Worm (Caenorhabditis elegans): ENCODE data around the gene yju-2.

yju-2 gene

DNA sequence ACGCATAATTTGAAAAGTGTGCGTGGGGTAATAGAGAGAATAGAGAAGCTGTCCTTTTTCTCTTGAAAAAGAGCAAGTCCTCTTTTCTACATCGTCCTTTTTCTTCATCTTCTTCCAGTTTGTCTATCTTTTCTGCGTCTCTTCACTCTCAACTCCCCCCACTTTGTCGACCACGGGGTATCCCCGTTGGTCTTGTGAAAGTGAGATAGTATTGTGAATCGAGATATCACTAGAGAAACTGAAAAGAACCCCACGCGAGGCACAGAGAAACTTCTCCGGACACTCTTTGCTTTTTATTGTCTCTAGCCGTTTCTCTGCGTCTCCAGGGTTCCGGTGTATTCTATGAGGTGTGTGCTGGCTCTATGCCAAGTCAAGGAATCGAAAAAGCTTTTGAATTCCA lies 28.5 kb upstream of the yju-2 start (continued):
- no peak for TF ChIP-seq unc-130 (GFP tag; optimal IDR thresholded peaks at IDR 0.05)
- TF ChIP-seq B0019.2 (GFP tag; conservative IDR thresholded peaks at IDR 0.05), result no peak
- no peak for TF ChIP-seq ztf-25 (GFP tag; IDR thresholded peaks at IDR 0.05)
- no peak for TF ChIP-seq rpc-1 (optimal IDR thresholded peaks at IDR 0.05)
- TF ChIP-seq rpc-1 (tag; optimal IDR thresholded peaks at IDR 0.05), result no peak
- no peak for TF ChIP-seq lag-1 (GFP tag; IDR thresholded peaks at IDR 0.05)
- no peak for TF ChIP-seq akir-1 (GFP tag; optimal IDR thresholded peaks at IDR 0.05)
- no peak for TF ChIP-seq ccch-3 (GFP tag; optimal IDR thresholded peaks at IDR 0.05)
- TF ChIP-seq K12H6.12 (tag; optimal IDR thresholded peaks at IDR 0.05), result peak; percentile 94
- TF ChIP-seq Y67H2A.10 (GFP tag; conservative IDR thresholded peaks at IDR 0.05), result peak; percentile 42; the same call in 1 of the 2 replicates
- TF ChIP-seq cebp-1 (GFP tag; IDR thresholded peaks at IDR 0.05), result no peak
- peak; percentile 88 for TF ChIP-seq cebp-1 (tag; optimal IDR thresholded peaks at IDR 0.05)
- no peak for TF ChIP-seq mel-28 (tag; optimal IDR thresholded peaks at IDR 0.05; ENCODE audit: borderline replicate concordance)
- TF ChIP-seq lir-1 (GFP tag; conservative IDR thresholded peaks at IDR 0.05), result peak; percentile 33; the same call in 1 of the 2 replicates
- 0 out of 2 replicates have a peak, but pooled peaks have one; percentile 43 for TF ChIP-seq lin-26 (GFP tag; IDR thresholded peaks at IDR 0.05)
- peak; percentile 3 for TF ChIP-seq ama-1 (optimal IDR thresholded peaks at IDR 0.05)
- no peak for TF ChIP-seq ama-1 (GFP tag; optimal IDR thresholded peaks at IDR 0.05)
- no peak for TF ChIP-seq madf-8 (GFP tag; conservative IDR thresholded peaks at IDR 0.05)
- peak; percentile 18 for TF ChIP-seq athp-1 (tag; optimal IDR thresholded peaks at IDR 0.05)
- peak; percentile 30; the same call in 1 of the 2 replicates for TF ChIP-seq rcor-1 (GFP tag; IDR thresholded peaks at IDR 0.05)

- TF ChIP-seq ceh-40 (GFP tag; IDR thresholded peaks at IDR 0.05), result no peak
- no peak for TF ChIP-seq nhr-80 (tag; optimal IDR thresholded peaks at IDR 0.05)
- TF ChIP-seq ztf-26 (tag; optimal IDR thresholded peaks at IDR 0.05), result no peak
- TF ChIP-seq Y79H2A.3 (GFP tag; conservative IDR thresholded peaks at IDR 0.05), result no peak
- no peak for TF ChIP-seq ccch-3 (GFP tag; optimal IDR thresholded peaks at IDR 0.05)
- TF ChIP-seq ZK185.1 (tag; optimal IDR thresholded peaks at IDR 0.05; ENCODE audit: poor library complexity, severe bottlenecking), result no peak
- TF ChIP-seq ztf-3 (GFP tag; optimal IDR thresholded peaks at IDR 0.05), result no peak
- TF ChIP-seq F23B12.7 (tag; optimal IDR thresholded peaks at IDR 0.05; ENCODE audit: insufficient read depth), result no peak
- TF ChIP-seq madf-3 (GFP tag; IDR thresholded peaks at IDR 0.05), result peak; percentile 73; the same call in 1 of the 2 replicates
Measured at ce11 chrIII:7158709-7159108, 25.4 kb upstream of the yju-2 start, which contains the start of gene nuo-4. nuo-4 (minus strand) TSS chrIII:7158809.

- TF ChIP-seq mes-4 (tag; optimal IDR thresholded peaks at IDR 0.05), result no peak
- TF ChIP-seq B0035.1 (tag; optimal IDR thresholded peaks at IDR 0.05), result no peak
- TF ChIP-seq ztf-3 (GFP tag; optimal IDR thresholded peaks at IDR 0.05), result no peak
- no peak for TF ChIP-seq bed-1 (GFP tag; IDR thresholded peaks at IDR 0.05)
- TF ChIP-seq him-1 (tag; optimal IDR thresholded peaks at IDR 0.05), result no peak
- no peak for TF ChIP-seq tbp1 (GFP tag; optimal IDR thresholded peaks at IDR 0.05)
- TF ChIP-seq egrh-3 (GFP tag; IDR thresholded peaks at IDR 0.05), result no peak
- TF ChIP-seq atf-7 (tag; optimal IDR thresholded peaks at IDR 0.05), result no peak
Measured at ce11 chrIII:7159246-7159645, 24.9 kb upstream of the yju-2 start.

DNA sequence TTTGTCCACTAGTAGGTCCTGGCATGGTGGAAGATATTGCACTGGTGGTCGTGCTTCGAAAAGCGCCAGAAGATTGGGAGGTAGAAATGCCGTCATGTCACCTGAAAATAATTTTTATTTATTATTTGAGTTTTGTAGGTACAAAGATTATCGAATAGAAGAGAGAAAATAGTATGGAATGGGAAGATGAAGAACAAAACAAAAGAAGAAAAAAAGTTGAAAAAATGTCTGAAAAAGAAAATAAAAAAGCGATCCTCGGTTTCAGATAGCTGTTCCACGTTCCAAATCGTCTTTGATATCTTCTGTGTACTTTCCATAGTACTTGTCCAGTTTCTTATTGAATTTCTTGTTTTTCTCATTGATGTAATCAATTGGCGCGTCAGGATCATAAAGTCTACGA lies 23.1 kb upstream of the yju-2 start, which contains the start of gene rnp-7:
Gene rnp-7, minus strand, starts transcription at position 101 of the 400 bp plus-strand sequence.
- no peak for TF ChIP-seq chd-7 (tag; optimal IDR thresholded peaks at IDR 0.05)
